Worm (Caenorhabditis elegans) whole organism, early embryonic: ENCODE measurements around the gene cyp-35C1.

Experiments
- F13C5.2 ChIP-seq: sonication (generic microtip); optimal IDR thresholded peaks from 2 replicates; lab custom pipeline; 2017; ENCODE audit warnings: mild to moderate bottlenecking, missing genetic modification characterization, inconsistent platforms, missing compliant biosample characterization
- ama-1 ChIP-seq: fragments of 150-350 bp; optimal IDR thresholded peaks from 2 replicates; lab custom pipeline; 2014
- flt-1 ChIP-seq: fragments of 200-800 bp; sonication (Bioruptor generic); IDR thresholded peaks from 2 replicates; pipeline ENCODE4 v1.3.6; 2022; ENCODE audit warnings: missing genetic modification characterization, missing compliant biosample characterization
- hmg-4 ChIP-seq: fragments of 200-800 bp; sonication (Bioruptor generic); optimal IDR thresholded peaks from 2 replicates; lab custom pipeline; 2018; ENCODE audit warnings: mild to moderate bottlenecking, missing genetic modification characterization, missing compliant biosample characterization

- no peak for TF ChIP-seq F13C5.2
- TF ChIP-seq ama-1 (lab: Kevin White, UChicago), result no peak
- TF ChIP-seq flt-1 (GFP tag; lab: Robert Waterston, UW), result no peak
- TF ChIP-seq hmg-4, result no peak
These were observed 7.8 kb downstream of the cyp-35C1 start, which contains the start of gene lbp-8 for ce11 chrV:13890473-13890872.
